Worm (Caenorhabditis elegans) whole organism, L1 larva: ENCODE measurements around the gene VW02B12L.2.
A peak's percentile ranks its signal among the peaks of the same experiment; 100 is the strongest.

Source experiments
- C16A3.4 ChIP-seq: fragments of 150-350 bp; optimal IDR thresholded peaks from 2 replicates; lab custom pipeline; 2014; ENCODE audit warnings: missing biosample characterization, missing genetic modification characterization
- Y116A8C.19 ChIP-seq: sonication (generic microtip); optimal IDR thresholded peaks from 2 replicates; lab custom pipeline; 2016; ENCODE audit warnings: missing compliant biosample characterization, missing genetic modification characterization, borderline replicate concordance
- alr-1 ChIP-seq: fragments of 200-800 bp; sonication (Bioruptor generic); optimal IDR thresholded peaks from 2 replicates; lab custom pipeline; 2018; ENCODE audit warnings: borderline replicate concordance, mild to moderate bottlenecking, missing genetic modification characterization, missing compliant biosample characterization
- aly-2 ChIP-seq: fragments of 150-350 bp; optimal IDR thresholded peaks from 2 replicates; lab custom pipeline; 2014; ENCODE audit warnings: missing biosample characterization, missing genetic modification characterization
- blmp-1 ChIP-seq: fragments of 150-350 bp; optimal IDR thresholded peaks from 2 replicates; lab custom pipeline; 2014; ENCODE audit warnings: missing biosample characterization, missing genetic modification characterization
- ceh-8 ChIP-seq: fragments of 200-800 bp; sonication (Bioruptor generic); optimal IDR thresholded peaks from 2 replicates; lab custom pipeline; 2018; ENCODE audit warnings: mild to moderate bottlenecking, missing genetic modification characterization, moderate library complexity, missing compliant biosample characterization
- ceh-82 ChIP-seq, 3 experiments: fragments of 150-350 bp in 1 of 3; sonication (generic microtip) in 2 of 3; optimal IDR thresholded peaks; 2 replicates each; lab custom pipeline; 2014 to 2017; ENCODE audit warnings: missing biosample characterization in 3 of 3, missing genetic modification characterization in 3 of 3
- ceh-88 ChIP-seq: fragments of 200-800 bp; sonication (Bioruptor generic); IDR thresholded peaks from 2 replicates; pipeline ENCODE4 v1.3.6; 2022; ENCODE audit warnings: missing genetic modification characterization, missing compliant biosample characterization
- dsc-1 ChIP-seq: sonication (generic microtip); optimal IDR thresholded peaks from 2 replicates; lab custom pipeline; 2016; ENCODE audit warnings: mild to moderate bottlenecking, missing genetic modification characterization, missing compliant biosample characterization
- egl-13 ChIP-seq: sonication (generic microtip); optimal IDR thresholded peaks from 2 replicates; lab custom pipeline; 2016; ENCODE audit warnings: missing genotype, missing genetic modification reagents, missing genetic modification characterization, missing compliant biosample characterization
- elt-2 ChIP-seq: sonication (generic microtip); optimal IDR thresholded peaks from 2 replicates; lab custom pipeline; 2016; ENCODE audit warnings: missing genetic modification characterization, mild to moderate bottlenecking, inconsistent platforms, missing compliant biosample characterization, missing genetic modification reagents
- elt-3 ChIP-seq, 6 experiments: fragments of 150-350 bp in 1 of 6; sonication (generic microtip); optimal IDR thresholded peaks; 2 replicates each; lab custom pipeline; 2017 to 2018; ENCODE audit warnings: missing biosample characterization in 6 of 6, missing genetic modification characterization in 6 of 6, inconsistent platforms in 1 of 6
- fkh-10 ChIP-seq: sonication (generic microtip); optimal IDR thresholded peaks from 2 replicates; lab custom pipeline; 2017; ENCODE audit warnings: missing biosample characterization, missing genetic modification reagents, missing genetic modification characterization
- fkh-4 ChIP-seq: sonication (generic microtip); optimal IDR thresholded peaks from 2 replicates; lab custom pipeline; 2016; ENCODE audit warnings: missing compliant biosample characterization, missing genetic modification characterization, borderline replicate concordance
- hlh-4 ChIP-seq: sonication (generic microtip); optimal IDR thresholded peaks from 2 replicates; lab custom pipeline; 2016; ENCODE audit warnings: mild to moderate bottlenecking, missing genetic modification characterization, missing compliant biosample characterization
- hpl-2 ChIP-seq: fragments of 150-350 bp; optimal IDR thresholded peaks from 2 replicates; lab custom pipeline; 2014; ENCODE audit warnings: missing biosample characterization, missing genetic modification reagents, missing genetic modification characterization
- irx-1 ChIP-seq: sonication (generic microtip); optimal IDR thresholded peaks from 2 replicates; lab custom pipeline; 2016; ENCODE audit warnings: missing genetic modification characterization, missing compliant biosample characterization
- isw-1 ChIP-seq: fragments of 200-800 bp; sonication (Bioruptor generic); IDR thresholded peaks from 2 replicates; pipeline ENCODE4 v1.3.6; 2022; ENCODE audit warnings: missing genetic modification characterization, missing compliant biosample characterization
- jun-1 ChIP-seq: fragments of 150-350 bp; optimal IDR thresholded peaks from 2 replicates; lab custom pipeline; 2014; ENCODE audit warnings: missing biosample characterization, missing genetic modification reagents, missing genetic modification characterization
- lin-13 ChIP-seq: fragments of 150-350 bp; optimal IDR thresholded peaks from 2 replicates; lab custom pipeline; 2014; ENCODE audit warnings: missing biosample characterization, missing genetic modification reagents, missing genetic modification characterization
- lin-15B ChIP-seq: fragments of 150-350 bp; sonication (generic microtip); optimal IDR thresholded peaks from 3 replicates; lab custom pipeline; 2014; ENCODE audit warnings: missing biosample characterization, missing genetic modification characterization
- lin-39 ChIP-seq: fragments of 150-350 bp; optimal IDR thresholded peaks from 2 replicates; lab custom pipeline; 2014; ENCODE audit warnings: missing biosample characterization, missing genetic modification reagents, missing genetic modification characterization
- lir-3 ChIP-seq: sonication (generic microtip); optimal IDR thresholded peaks from 2 replicates; lab custom pipeline; 2016; ENCODE audit warnings: mild to moderate bottlenecking, missing genetic modification characterization, moderate library complexity, missing compliant biosample characterization; ENCODE audit not compliant: poor library complexity
- mab-9 ChIP-seq: fragments of 200-800 bp; sonication (Bioruptor generic); IDR thresholded peaks from 2 replicates; pipeline ENCODE4 v1.3.6; 2022; ENCODE audit warnings: missing genetic modification reagents, missing genetic modification characterization, missing compliant biosample characterization
- mdl-1 ChIP-seq, 2 experiments: fragments of 150-350 bp; optimal IDR thresholded peaks; 2 replicates each; lab custom pipeline; 2014 to 2017; ENCODE audit warnings: missing biosample characterization in 2 of 2, missing genetic modification characterization in 2 of 2, inconsistent platforms in 1 of 2
- mef-2 ChIP-seq: fragments of 150-350 bp; optimal IDR thresholded peaks from 2 replicates; lab custom pipeline; 2014; ENCODE audit warnings: missing biosample characterization, missing genetic modification characterization
- mep-1 ChIP-seq: fragments of 150-350 bp; optimal IDR thresholded peaks from 2 replicates; lab custom pipeline; 2014; ENCODE audit warnings: missing biosample characterization, missing genetic modification characterization
- nhr-11 ChIP-seq: fragments of 150-350 bp; optimal IDR thresholded peaks from 2 replicates; lab custom pipeline; 2014; ENCODE audit warnings: missing biosample characterization, missing genetic modification characterization
- nhr-19 ChIP-seq: fragments of 200-800 bp; sonication (Bioruptor generic); conservative IDR thresholded peaks from 2 replicates; pipeline ENCODE4 v1.3.6; 2022; ENCODE audit warnings: missing genetic modification characterization, missing compliant biosample characterization
- nhr-20 ChIP-seq: sonication (generic microtip); optimal IDR thresholded peaks from 2 replicates; lab custom pipeline; 2016; ENCODE audit warnings: mild to moderate bottlenecking, missing genetic modification characterization, missing compliant biosample characterization
- nhr-237 ChIP-seq: fragments of 150-350 bp; optimal IDR thresholded peaks from 2 replicates; lab custom pipeline; 2014; ENCODE audit warnings: missing biosample characterization, missing genetic modification characterization
- nhr-71 ChIP-seq: sonication (generic microtip); optimal IDR thresholded peaks from 2 replicates; lab custom pipeline; 2016; ENCODE audit warnings: mild to moderate bottlenecking, missing genetic modification characterization, moderate library complexity, missing compliant biosample characterization
- nhr-76 ChIP-seq: sonication (generic microtip); optimal IDR thresholded peaks from 2 replicates; lab custom pipeline; 2017; ENCODE audit warnings: missing biosample characterization, missing genetic modification characterization
- nhr-85 ChIP-seq: sonication (generic microtip); peaks from one replicate; lab custom pipeline; 2016; ENCODE audit warnings: missing genetic modification characterization, inconsistent platforms, missing compliant biosample characterization
- nhr-90 ChIP-seq: sonication (generic microtip); optimal IDR thresholded peaks from 2 replicates; lab custom pipeline; 2016; ENCODE audit warnings: mild to moderate bottlenecking, missing genetic modification characterization, missing compliant biosample characterization; ENCODE audit not compliant: poor library complexity
- skn-1 ChIP-seq: fragments of 150-350 bp; optimal IDR thresholded peaks from 2 replicates; lab custom pipeline; 2014; ENCODE audit warnings: missing biosample characterization, missing genetic modification characterization
- snpc-4 ChIP-seq: fragments of 150-350 bp; optimal IDR thresholded peaks from 2 replicates; lab custom pipeline; 2014; ENCODE audit warnings: missing biosample characterization, missing genetic modification characterization
- snu-23 ChIP-seq: sonication (generic microtip); optimal IDR thresholded peaks from 2 replicates; lab custom pipeline; 2016; ENCODE audit warnings: missing genetic modification characterization, missing compliant biosample characterization
- sox-4 ChIP-seq: sonication (generic microtip); optimal IDR thresholded peaks from 2 replicates; lab custom pipeline; 2016; ENCODE audit warnings: missing genetic modification characterization, missing compliant biosample characterization
- sptf-1 ChIP-seq: fragments of 150-350 bp; optimal IDR thresholded peaks from 2 replicates; lab custom pipeline; 2014; ENCODE audit warnings: missing biosample characterization, missing genetic modification characterization
- swsn-7 ChIP-seq: sonication (generic microtip); optimal IDR thresholded peaks from 2 replicates; lab custom pipeline; 2016; ENCODE audit warnings: missing genetic modification characterization, missing compliant biosample characterization
- tbx-2 ChIP-seq: sonication (generic microtip); optimal IDR thresholded peaks from 2 replicates; lab custom pipeline; 2016; ENCODE audit warnings: missing genetic modification characterization, missing compliant biosample characterization
- unc-130 ChIP-seq: fragments of 150-350 bp; optimal IDR thresholded peaks from 2 replicates; lab custom pipeline; 2017; ENCODE audit warnings: missing biosample characterization, missing genetic modification characterization, inconsistent platforms
- unc-30 ChIP-seq: sonication (generic microtip); optimal IDR thresholded peaks from 2 replicates; lab custom pipeline; 2017; ENCODE audit warnings: missing biosample characterization, missing genetic modification characterization
- unc-98 ChIP-seq: fragments of 200-800 bp; sonication (Bioruptor generic); IDR thresholded peaks from 2 replicates; pipeline ENCODE4 v1.3.6; 2022; ENCODE audit warnings: missing genetic modification characterization, missing compliant biosample characterization
- vab-15 ChIP-seq: sonication (generic microtip); optimal IDR thresholded peaks from 2 replicates; lab custom pipeline; 2017; ENCODE audit warnings: missing genotype, mild to moderate bottlenecking, missing genetic modification characterization, missing compliant biosample characterization
- zip-4 ChIP-seq: fragments of 200-800 bp; sonication (Bioruptor generic); optimal IDR thresholded peaks from 2 replicates; lab custom pipeline; 2018; ENCODE audit warnings: mild to moderate bottlenecking, missing genetic modification characterization, moderate library complexity, missing compliant biosample characterization
- ztf-4 ChIP-seq: fragments of 150-350 bp; optimal IDR thresholded peaks from 2 replicates; lab custom pipeline; 2014; ENCODE audit warnings: missing biosample characterization, missing genetic modification characterization

The VW02B12L.2 gene

DNA sequence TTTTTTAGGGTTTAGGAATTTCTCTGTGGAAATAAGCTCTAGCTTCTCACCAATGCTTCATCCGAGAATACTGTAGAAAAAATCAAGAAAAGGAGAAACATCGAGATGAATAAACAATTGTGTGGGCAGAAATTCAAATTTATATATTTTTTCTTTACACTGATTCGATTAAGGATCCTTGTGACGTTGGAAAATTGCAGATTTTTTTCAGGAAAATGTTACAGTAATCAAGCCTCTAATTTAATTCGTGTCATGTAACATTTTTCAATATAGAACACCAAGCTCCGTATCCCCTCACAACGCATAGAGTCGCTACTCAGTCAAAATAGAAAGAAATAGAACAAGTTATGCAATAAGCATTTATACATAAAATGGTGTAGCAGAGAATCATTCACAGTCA, 36.3 kb upstream of the VW02B12L.2 start, which contains the start of gene W02B12.16:
Gene W02B12.16 (minus strand): TSS at position 101 of the 400 bp plus-strand sequence.
- TF ChIP-seq nhr-19 (GFP tag; lab: Robert Waterston, UW), result no peak
- TF ChIP-seq Y116A8C.19 (tag; lab: Kevin White, UChicago), result no peak
- no peak for TF ChIP-seq skn-1 (tag; lab: Kevin White, UChicago)
- no peak for TF ChIP-seq aly-2 (tag; lab: Kevin White, UChicago)
- no peak for TF ChIP-seq isw-1
- no peak for TF ChIP-seq vab-15 (tag; lab: Kevin White, UChicago)
- no peak for TF ChIP-seq unc-98 (GFP tag; lab: Robert Waterston, UW)
- TF ChIP-seq unc-130 (tag; lab: Kevin White, UChicago), result no peak
- no peak for TF ChIP-seq fkh-4 (tag; lab: Kevin White, UChicago)
- no peak for TF ChIP-seq nhr-90 (tag; lab: Kevin White, UChicago)
- no peak for TF ChIP-seq lin-15B (tag; lab: Kevin White, UChicago)
- TF ChIP-seq unc-30 (tag; lab: Kevin White, UChicago), result no peak
- TF ChIP-seq alr-1 (tag; lab: Kevin White, UChicago), result no peak
- no peak for TF ChIP-seq mab-9 (GFP tag; lab: Robert Waterston, UW)
- TF ChIP-seq nhr-85 (tag; lab: Kevin White, UChicago), result no peak

DNA sequence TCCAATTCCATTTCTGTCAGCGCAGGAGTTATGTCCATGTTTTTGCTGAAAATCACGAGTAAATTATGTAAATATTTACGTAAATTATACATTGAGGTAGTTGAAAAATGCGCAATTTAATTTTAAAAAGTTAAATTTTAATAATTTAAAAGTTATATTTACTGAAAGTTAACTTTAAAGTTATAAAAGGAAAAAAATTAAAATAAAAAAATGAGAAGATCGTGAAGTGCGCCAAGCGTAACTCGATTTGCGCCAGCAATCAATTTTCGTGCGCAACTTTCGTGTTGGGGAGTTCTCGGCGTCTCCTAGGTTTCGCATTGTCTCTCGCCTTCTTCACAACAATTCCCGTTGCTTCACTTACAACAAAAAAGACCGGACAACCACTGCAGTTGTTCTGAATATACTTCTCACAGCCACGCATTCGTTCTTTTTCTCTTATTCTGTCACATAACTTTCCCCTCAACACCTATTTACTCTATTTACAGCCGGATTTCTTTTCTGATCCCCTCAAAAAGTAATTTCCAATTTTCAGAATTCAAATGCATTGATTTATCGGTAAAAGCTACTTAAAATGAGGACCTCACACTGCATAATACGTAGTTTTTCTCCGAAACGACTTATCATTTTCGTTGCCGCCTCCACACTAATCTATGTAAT, 33.5 kb upstream of the VW02B12L.2 start, which contains the start of the genes metl-1 and W02B12.11:
Gene metl-1 (minus strand): TSS at position 51 of the 657 bp plus-strand sequence.
Gene W02B12.11 (plus strand): TSS at position 337 of the 657 bp plus-strand sequence.
- TF ChIP-seq snpc-4 (tag; lab: Kevin White, UChicago) (peak; percentile 81), vab-15 (tag; lab: Kevin White, UChicago) (no peak), dsc-1 (tag; lab: Kevin White, UChicago) (peak; percentile 90), irx-1 (tag; lab: Kevin White, UChicago) (peak; percentile 74), egl-13 (peak; percentile 58), ceh-88 (GFP tag; lab: Robert Waterston, UW) (0 out of 2 replicates have a peak, but pooled peaks have one; percentile 40), nhr-20 (peak; percentile 89), lin-39 (tag; lab: Kevin White, UChicago) (peak; percentile 88), snu-23 (GFP tag; lab: Kevin White, UChicago) (peak; percentile 91), mdl-1 (tag; optimal IDR thresholded peaks at IDR 0.05; lab: Kevin White, UChicago) (peak in 1 of 2 experiments; percentile 62), tbx-2 (tag; lab: Kevin White, UChicago) (peak; percentile 88), mep-1 (tag; lab: Kevin White, UChicago) (peak; percentile 96), nhr-71 (tag; lab: Kevin White, UChicago) (peak; percentile 92), elt-3 (tag; optimal IDR thresholded peaks at IDR 0.05; lab: Kevin White, UChicago) (peak in 3 of 6 experiments; percentile 19 to 84 (median 72)), ceh-8 (GFP tag; lab: Kevin White, UChicago) (peak; percentile 70), lin-13 (GFP tag; lab: Kevin White, UChicago) (peak; percentile 67), nhr-11 (peak; percentile 49), elt-2 (tag; lab: Kevin White, UChicago) (peak; percentile 41), fkh-4 (tag; lab: Kevin White, UChicago) (peak; percentile 46), mef-2 (no peak), nhr-90 (tag; lab: Kevin White, UChicago) (peak; percentile 92), unc-98 (GFP tag; lab: Robert Waterston, UW) (no peak), nhr-76 (tag; lab: Kevin White, UChicago) (no peak), nhr-85 (tag; lab: Kevin White, UChicago) (peak; percentile 91), zip-4 (GFP tag; lab: Kevin White, UChicago) (peak; percentile 70), jun-1 (peak; percentile 71), alr-1 (tag; lab: Kevin White, UChicago) (no peak), hpl-2 (GFP tag; lab: Kevin White, UChicago) (peak; percentile 4), mab-9 (GFP tag; lab: Robert Waterston, UW) (peak; percentile 78), ceh-82 (tag; optimal IDR thresholded peaks at IDR 0.05; lab: Kevin White, UChicago) (peak; percentile 86 to 93 (median 90)), blmp-1 (peak; percentile 66), sox-4 (tag; lab: Kevin White, UChicago) (peak; percentile 34), isw-1 (peak; percentile 82), C16A3.4 (tag; lab: Kevin White, UChicago) (peak; percentile 88), ztf-4 (tag; lab: Kevin White, UChicago) (peak; percentile 80), sptf-1 (tag; lab: Kevin White, UChicago) (no peak), fkh-10 (peak; percentile 51), lir-3 (peak; percentile 30), unc-130 (tag; lab: Kevin White, UChicago) (peak; percentile 80), swsn-7 (tag; lab: Kevin White, UChicago) (peak; percentile 90), nhr-237 (no peak), hlh-4 (no peak)
